Fruit fly (Drosophila melanogaster): Measurements from ENCODE around the gene CG5793.

dm6 chr3R:21168105-21168504 is 40.7 kb downstream of the CG5793 start, which contains the start of gene Snmp1:
- TF ChIP-seq CG6854 (GFP tag; optimal IDR thresholded peaks at IDR 0.05), result no peak
- no peak for TF ChIP-seq dac (GFP tag; optimal IDR thresholded peaks at IDR 0.05)
- no peak for TF ChIP-seq CG6276 (GFP tag; optimal IDR thresholded peaks at IDR 0.05)
- no peak for TF ChIP-seq CG16779 (tag; optimal IDR thresholded peaks at IDR 0.05)

All from whole organism, prepupa.